Fruit fly (Drosophila melanogaster) whole organism, embryonic: ENCODE measurements around the gene Hpd.

ENCODE experiments used
- CG10274 ChIP-seq: fragments of 200-800 bp; sonication (Bioruptor generic); optimal IDR thresholded peaks from 3 replicates; lab custom pipeline; 2017; ENCODE audit warnings: missing biosample characterization, mild to moderate bottlenecking, missing genetic modification characterization
- CG11695 ChIP-seq: fragments of 200-800 bp; sonication (Bioruptor generic); IDR thresholded peaks from 3 replicates; pipeline ENCODE4 v1.3.6; 2022; ENCODE audit warnings: missing biosample characterization, missing genetic modification characterization
- CG12769 ChIP-seq: fragments of 200-800 bp; sonication (Bioruptor generic); optimal IDR thresholded peaks from 2 replicates; lab custom pipeline; 2019; ENCODE audit warnings: missing biosample characterization, mild to moderate bottlenecking, missing genetic modification characterization, moderate library complexity
- CG15601 ChIP-seq: fragments of 200-800 bp; sonication (Bioruptor generic); optimal IDR thresholded peaks from 3 replicates; lab custom pipeline; 2019; ENCODE audit warnings: missing biosample characterization, mild to moderate bottlenecking, missing genetic modification characterization, moderate library complexity
- CG15696 ChIP-seq: fragments of 200-800 bp; sonication (Bioruptor generic); optimal IDR thresholded peaks from 2 replicates; lab custom pipeline; 2019; ENCODE audit warnings: missing biosample characterization, mild to moderate bottlenecking, missing genetic modification characterization, moderate library complexity
- CG16815 ChIP-seq: fragments of 200-800 bp; sonication (Bioruptor generic); optimal IDR thresholded peaks from 3 replicates; lab custom pipeline; 2017; ENCODE audit warnings: missing biosample characterization, mild to moderate bottlenecking, missing genetic modification characterization
- CG17361 ChIP-seq: fragments of 200-800 bp; sonication (Bioruptor generic); IDR thresholded peaks from 3 replicates; pipeline ENCODE4 v1.3.6; 2022; ENCODE audit warnings: missing biosample characterization, missing genetic modification characterization
- CG17612 ChIP-seq: fragments of 200-800 bp; sonication (Bioruptor generic); IDR thresholded peaks from 2 replicates; pipeline ENCODE4 v1.3.6; 2022; ENCODE audit warnings: missing biosample characterization, missing genetic modification characterization
- CG17829 ChIP-seq: fragments of 200-800 bp; optimal IDR thresholded peaks from 2 replicates; lab custom pipeline; 2019; ENCODE audit warnings: missing biosample characterization, mild to moderate bottlenecking, missing genetic modification characterization, moderate library complexity
- CG18011 ChIP-seq: fragments of 200-800 bp; sonication (Bioruptor generic); optimal IDR thresholded peaks from 2 replicates; lab custom pipeline; 2017; ENCODE audit warnings: missing biosample characterization, missing genetic modification characterization, mild to moderate bottlenecking, moderate library complexity, missing genotype
- CG2116 ChIP-seq: fragments of 200-800 bp; sonication (Bioruptor generic); optimal IDR thresholded peaks from 3 replicates; lab custom pipeline; 2018; ENCODE audit warnings: missing biosample characterization, mild to moderate bottlenecking, missing genetic modification characterization
- CG30431 ChIP-seq: fragments of 200-800 bp; sonication (Bioruptor generic); optimal IDR thresholded peaks from 2 replicates; lab custom pipeline; 2017; ENCODE audit warnings: missing biosample characterization, missing genetic modification characterization
- CG31441 ChIP-seq: fragments of 200-800 bp; sonication (Bioruptor generic); IDR thresholded peaks from 2 replicates; pipeline ENCODE4 v1.3.6; 2022; ENCODE audit warnings: missing biosample characterization, missing genetic modification characterization
- CG3163 ChIP-seq: fragments of 200-800 bp; sonication (Bioruptor generic); optimal IDR thresholded peaks from 3 replicates; lab custom pipeline; 2016; ENCODE audit warnings: missing biosample characterization, missing genetic modification characterization
- CG3726 ChIP-seq: fragments of 200-800 bp; sonication (Bioruptor generic); IDR thresholded peaks from 3 replicates; pipeline ENCODE4, ENCODE4 v1.3.6; 2022; ENCODE audit warnings: missing biosample characterization, missing genetic modification characterization
- CG3838 ChIP-seq: fragments of 200-800 bp; sonication (Bioruptor generic); optimal IDR thresholded peaks from 3 replicates; lab custom pipeline; 2016; ENCODE audit warnings: missing biosample characterization, missing genetic modification characterization
- CG4360 ChIP-seq: fragments of 200-800 bp; sonication (Bioruptor generic); IDR thresholded peaks from 2 replicates; pipeline ENCODE4 v1.3.6; 2022; ENCODE audit warnings: missing biosample characterization, missing genetic modification characterization
- CG5180 ChIP-seq: fragments of 200-800 bp; sonication (Bioruptor generic); optimal IDR thresholded peaks from 3 replicates; lab custom pipeline; 2017; ENCODE audit warnings: missing biosample characterization, missing genetic modification characterization, mild to moderate bottlenecking, moderate library complexity, missing genetic modification reagents
- CG6254 ChIP-seq: fragments of 200-800 bp; sonication (Bioruptor generic); optimal IDR thresholded peaks from 3 replicates; lab custom pipeline; 2017; ENCODE audit warnings: mild to moderate bottlenecking, missing biosample characterization, missing genetic modification reagents, missing genetic modification characterization
- CG6765 ChIP-seq: fragments of 200-800 bp; sonication (Bioruptor generic); optimal IDR thresholded peaks from 3 replicates; lab custom pipeline; 2017; ENCODE audit warnings: missing biosample characterization, mild to moderate bottlenecking, missing genetic modification characterization
- CG8089 ChIP-seq: fragments of 200-800 bp; sonication (Bioruptor generic); optimal IDR thresholded peaks from 3 replicates; lab custom pipeline; 2016; ENCODE audit warnings: missing biosample characterization, missing genetic modification characterization
- CG8924 ChIP-seq: fragments of 200-800 bp; optimal IDR thresholded peaks from 3 replicates; lab custom pipeline; 2019; ENCODE audit warnings: missing biosample characterization, mild to moderate bottlenecking, missing genetic modification characterization, moderate library complexity
- CG9215 ChIP-seq: fragments of 200-800 bp; sonication (Bioruptor generic); IDR thresholded peaks from 2 replicates; pipeline ENCODE4 v1.3.6; 2022; ENCODE audit warnings: missing biosample characterization, missing genetic modification characterization
- Dad ChIP-seq: fragments of 200-800 bp; sonication (Bioruptor generic); optimal IDR thresholded peaks from 3 replicates; lab custom pipeline; 2016; ENCODE audit warnings: missing biosample characterization, missing genetic modification characterization
- Dip2 ChIP-seq: fragments of 200-800 bp; sonication (Bioruptor generic); IDR thresholded peaks from 2 replicates; pipeline ENCODE4 v1.3.6; 2022; ENCODE audit warnings: missing biosample characterization, missing genetic modification characterization
- Dip3 ChIP-seq: fragments of 200-800 bp; sonication (Bioruptor generic); optimal IDR thresholded peaks from 3 replicates; lab custom pipeline; 2016; ENCODE audit warnings: missing biosample characterization, missing genetic modification characterization
- Hey ChIP-seq: fragments of 200-800 bp; sonication (Bioruptor generic); optimal IDR thresholded peaks from 3 replicates; lab custom pipeline; 2018; ENCODE audit warnings: missing biosample characterization, mild to moderate bottlenecking, missing genetic modification characterization
- NC2α ChIP-seq: fragments of 200-800 bp; sonication (Bioruptor generic); optimal IDR thresholded peaks from 2 replicates; lab custom pipeline; 2016; ENCODE audit warnings: missing biosample characterization, missing genetic modification characterization
- Poxn ChIP-seq: fragments of 200-800 bp; sonication (Bioruptor generic); IDR thresholded peaks from 2 replicates; pipeline ENCODE4 v1.3.6; 2022; ENCODE audit warnings: missing biosample characterization, missing genetic modification characterization
- ac ChIP-seq: fragments of 200-800 bp; sonication (Bioruptor generic); optimal IDR thresholded peaks from 3 replicates; lab custom pipeline; 2017; ENCODE audit warnings: missing biosample characterization, mild to moderate bottlenecking, missing genetic modification characterization
- ap ChIP-seq: fragments of 200-800 bp; sonication (Bioruptor generic); IDR thresholded peaks from 2 replicates; pipeline ENCODE4 v1.3.6; 2022; ENCODE audit warnings: missing biosample characterization, missing genetic modification characterization
- az2 ChIP-seq: fragments of 200-800 bp; sonication (Bioruptor generic); optimal IDR thresholded peaks from 3 replicates; lab custom pipeline; 2016; ENCODE audit warnings: missing biosample characterization, missing genetic modification characterization
- bigmax ChIP-seq: fragments of 200-800 bp; sonication (Bioruptor generic); optimal IDR thresholded peaks from 2 replicates; lab custom pipeline; 2018; ENCODE audit warnings: missing biosample characterization, mild to moderate bottlenecking, missing genetic modification characterization
- cato ChIP-seq: fragments of 200-800 bp; sonication (Bioruptor generic); optimal IDR thresholded peaks from 2 replicates; lab custom pipeline; 2016; ENCODE audit warnings: missing biosample characterization, missing genetic modification characterization, borderline replicate concordance
- caup ChIP-seq: fragments of 200-800 bp; sonication (Bioruptor generic); optimal IDR thresholded peaks from 3 replicates; lab custom pipeline; 2017; ENCODE audit warnings: missing biosample characterization, mild to moderate bottlenecking, missing genetic modification characterization, moderate library complexity; ENCODE audit not compliant: severe bottlenecking
- cwo ChIP-seq: fragments of 200-800 bp; sonication (Bioruptor generic); optimal IDR thresholded peaks from 3 replicates; lab custom pipeline; 2017; ENCODE audit warnings: missing biosample characterization, missing genetic modification characterization, mild to moderate bottlenecking, moderate library complexity, missing genetic modification reagents
- dysf ChIP-seq: fragments of 200-800 bp; sonication (Bioruptor generic); IDR thresholded peaks from 3 replicates; pipeline ENCODE4 v1.3.6; 2022; ENCODE audit warnings: missing biosample characterization, missing genetic modification characterization
- ewg ChIP-seq: fragments of 200-800 bp; sonication (Bioruptor generic); optimal IDR thresholded peaks from 3 replicates; lab custom pipeline; 2017; ENCODE audit warnings: mild to moderate bottlenecking, missing biosample characterization, missing genetic modification reagents, missing genetic modification characterization
- ham ChIP-seq: fragments of 200-800 bp; sonication (Bioruptor generic); IDR thresholded peaks from 2 replicates; pipeline ENCODE4 v1.3.6; 2022; ENCODE audit warnings: missing biosample characterization, missing genetic modification characterization
- hkb ChIP-seq, 2 experiments: fragments of 200-800 bp in 1 of 2; fragments of >200 bp in 1 of 2; sonication (Bioruptor generic) in 1 of 2; IDR thresholded peaks in 1 of 2; optimal IDR thresholded peaks in 1 of 2; 2 replicates each; pipeline versions ENCODE4 v1.3.6 to Lab custom; 2017 to 2022; ENCODE audit warnings: missing biosample characterization in 1 of 2, missing genetic modification characterization in 1 of 2
- pzg ChIP-seq: fragments of 200-800 bp; sonication (Bioruptor generic); optimal IDR thresholded peaks from 3 replicates; lab custom pipeline; 2018; ENCODE audit warnings: missing biosample characterization, mild to moderate bottlenecking, missing genetic modification characterization, moderate library complexity
- ranshi ChIP-seq: fragments of 200-800 bp; sonication (Bioruptor generic); IDR thresholded peaks from 2 replicates; pipeline ENCODE4 v1.3.6; 2022; ENCODE audit warnings: missing biosample characterization, missing genetic modification characterization
- repo ChIP-seq: fragments of 200-800 bp; sonication (Bioruptor generic); optimal IDR thresholded peaks from 2 replicates; lab custom pipeline; 2016; ENCODE audit warnings: missing biosample characterization, missing genetic modification characterization
- run ChIP-seq: fragments of 200-800 bp; sonication (Bioruptor generic); optimal IDR thresholded peaks from 3 replicates; lab custom pipeline; 2018; ENCODE audit warnings: missing biosample characterization, mild to moderate bottlenecking, missing genetic modification characterization
- tap ChIP-seq: fragments of 200-800 bp; optimal IDR thresholded peaks from 3 replicates; lab custom pipeline; 2019; ENCODE audit warnings: missing biosample characterization, mild to moderate bottlenecking, missing genetic modification characterization, moderate library complexity
- trh ChIP-seq: fragments of 200-800 bp; sonication (Bioruptor generic); optimal IDR thresholded peaks from 2 replicates; lab custom pipeline; 2016; ENCODE audit warnings: missing biosample characterization, missing genetic modification characterization
- ttk ChIP-seq: fragments of 200-800 bp; sonication (Bioruptor generic); IDR thresholded peaks from 2 replicates; pipeline ENCODE4 v2.1.2; 2022; ENCODE audit warnings: missing biosample characterization, missing genetic modification characterization
- vvl ChIP-seq: fragments of 200-800 bp; sonication (Bioruptor generic); IDR thresholded peaks from 2 replicates; pipeline ENCODE4 v1.3.6; 2022; ENCODE audit warnings: missing biosample characterization, missing genetic modification characterization
- zfh2 ChIP-seq: fragments of 200-800 bp; sonication (Bioruptor generic); optimal IDR thresholded peaks from 2 replicates; lab custom pipeline; 2016; ENCODE audit warnings: missing biosample characterization, missing genetic modification characterization

Gene Hpd

dm6 chr3L:20401026-20401912 is 38.4 kb downstream of the Hpd start, which contains the start of gene trbl (continued):
- no peak for TF ChIP-seq ap
- TF ChIP-seq CG30431: no peak
- peak; percentile 20 for TF ChIP-seq pzg (GFP tag; lab: Kevin White, UChicago)
- peak; percentile 18 for TF ChIP-seq tap (tag; lab: Kevin White, UChicago)
- no peak for TF ChIP-seq CG17612
- peak; percentile 20; the same call in 1 of the 2 replicates for TF ChIP-seq CG31441 (GFP tag; lab: Robert Waterston, UW)
- TF ChIP-seq CG16815 (GFP tag; lab: Kevin White, UChicago): no peak
- no peak for TF ChIP-seq CG9215 (GFP tag; lab: Robert Waterston, UW)
- TF ChIP-seq ham (GFP tag; lab: Robert Waterston, UW): no peak
- TF ChIP-seq hkb (optimal IDR thresholded peaks at IDR 0.05; lab: Kevin White, UChicago): no peak
- TF ChIP-seq hkb (GFP tag; IDR thresholded peaks at IDR 0.05; lab: Robert Waterston, UW): peak; percentile 77
- TF ChIP-seq CG17361 (GFP tag; lab: Robert Waterston, UW): no peak
- no peak for TF ChIP-seq CG10274 (GFP tag; lab: Kevin White, UChicago)
- no peak for TF ChIP-seq cato (GFP tag; lab: Kevin White, UChicago)
- no peak for TF ChIP-seq Dad (GFP tag; lab: Kevin White, UChicago)
- no peak for TF ChIP-seq Poxn (GFP tag; lab: Robert Waterston, UW)
- no peak for TF ChIP-seq repo (GFP tag; lab: Kevin White, UChicago)
- TF ChIP-seq trh: no peak
- TF ChIP-seq vvl (GFP tag; lab: Robert Waterston, UW): peak; percentile 56; the same call in 1 of the 2 replicates
- no peak for TF ChIP-seq dysf (GFP tag; lab: Robert Waterston, UW)
- TF ChIP-seq CG3726 (GFP tag; lab: Robert Waterston, UW): no peak
- TF ChIP-seq az2: no peak
- peak; percentile 45 for TF ChIP-seq run (tag; lab: Kevin White, UChicago)
- peak; percentile 43 for TF ChIP-seq CG6765
- TF ChIP-seq CG12769: peak; percentile 40
- peak; percentile 17 for TF ChIP-seq bigmax (GFP tag; lab: Kevin White, UChicago)
- TF ChIP-seq CG18011: peak; percentile 20
- no peak for TF ChIP-seq ewg (GFP tag; lab: Kevin White, UChicago)
- no peak for TF ChIP-seq CG5180 (GFP tag; lab: Kevin White, UChicago)
- peak; percentile 28 for TF ChIP-seq caup (GFP tag; lab: Kevin White, UChicago)
- peak; percentile 99 for TF ChIP-seq CG3163 (GFP tag; lab: Kevin White, UChicago)
- no peak for TF ChIP-seq CG15601
- no peak for TF ChIP-seq NC2α (GFP tag; lab: Kevin White, UChicago)
- TF ChIP-seq Dip3 (GFP tag; lab: Kevin White, UChicago): no peak
- TF ChIP-seq Dip2: no peak
- TF ChIP-seq CG6254 (GFP tag; lab: Kevin White, UChicago): no peak
- TF ChIP-seq CG17829: peak; percentile 97
- no peak for TF ChIP-seq Hey (tag; lab: Kevin White, UChicago)
- TF ChIP-seq CG8924 (tag; lab: Kevin White, UChicago): peak; percentile 70
- no peak for TF ChIP-seq CG3838 (GFP tag; lab: Kevin White, UChicago)
- TF ChIP-seq CG2116: peak; percentile 73
- TF ChIP-seq CG11695: no peak
- no peak for TF ChIP-seq ttk (GFP tag; lab: Robert Waterston, UW)
- no peak for TF ChIP-seq zfh2 (GFP tag; lab: Kevin White, UChicago)
- 0 out of 2 replicates have a peak, but pooled peaks have one; percentile 7 for TF ChIP-seq ranshi (GFP tag; lab: Robert Waterston, UW)
- no peak for TF ChIP-seq CG8089 (GFP tag; lab: Kevin White, UChicago)
- no peak for TF ChIP-seq cwo (GFP tag; lab: Kevin White, UChicago)
- TF ChIP-seq CG4360 (GFP tag; lab: Robert Waterston, UW): no peak
- TF ChIP-seq CG15696 (tag; lab: Kevin White, UChicago): no peak
- TF ChIP-seq ac (GFP tag; lab: Kevin White, UChicago): peak; percentile 11
